Worm (Caenorhabditis elegans): ENCODE data around the gene F35C11.2.

ce11 chrII:8223422-8223821 is 25.2 kb downstream of the F35C11.2 start:
- TF ChIP-seq med-1 (GFP tag; optimal IDR thresholded peaks at IDR 0.05; ENCODE audit: insufficient read depth), result no peak
- TF ChIP-seq tab-1 (GFP tag; IDR thresholded peaks at IDR 0.05), result no peak
- TF ChIP-seq flt-1 (GFP tag; IDR thresholded peaks at IDR 0.05), result no peak
